Fruit fly (Drosophila melanogaster): ENCODE measurements around the gene Cmpk.

Cmpk gene

dm6 chr3R:26030562-26030961 lies 24.7 kb downstream of the Cmpk start (continued):
- TF ChIP-seq CoRest (tag; optimal IDR thresholded peaks at IDR 0.05) (no peak), Myb (GFP tag; optimal IDR thresholded peaks at IDR 0.05) (no peak), ato (GFP tag; IDR thresholded peaks at IDR 0.05; ENCODE audit: partially characterized antibody) (no peak), al (GFP tag; IDR thresholded peaks at IDR 0.05) (no peak), Jarid2 (GFP tag; optimal IDR thresholded peaks at IDR 0.05) (no peak), CG8089 (GFP tag; optimal IDR thresholded peaks at IDR 0.05) (no peak), Dbx (GFP tag; IDR thresholded peaks at IDR 0.05) (no peak), trh (GFP tag; optimal IDR thresholded peaks at IDR 0.05) (no peak), phol (tag; optimal IDR thresholded peaks at IDR 0.05) (no peak), B-H2 (GFP tag; optimal IDR thresholded peaks at IDR 0.05) (no peak), CG10462 (GFP tag; optimal IDR thresholded peaks at IDR 0.05) (no peak), CG12155 (GFP tag; optimal IDR thresholded peaks at IDR 0.05) (no peak), CG31365 (tag; optimal IDR thresholded peaks at IDR 0.05) (no peak), ab (GFP tag; optimal IDR thresholded peaks at IDR 0.05) (no peak), CG32772 (GFP tag; IDR thresholded peaks at IDR 0.05) (no peak), CG4328 (GFP tag; optimal IDR thresholded peaks at IDR 0.05) (no peak), CG17385 (GFP tag; optimal IDR thresholded peaks at IDR 0.05) (no peak), CG6272 (GFP tag; IDR thresholded peaks at IDR 0.05) (no peak), Tbp (GFP tag; optimal IDR thresholded peaks at IDR 0.05) (no peak), sr (GFP tag; IDR thresholded peaks at IDR 0.05) (0 out of 3 replicates have a peak, but pooled peaks have one; percentile 33), CG16863 (GFP tag; optimal IDR thresholded peaks at IDR 0.05) (no peak), CG2875 (GFP tag; optimal IDR thresholded peaks at IDR 0.05) (no peak), br (optimal IDR thresholded peaks at IDR 0.05) (no peak), ham (GFP tag; IDR thresholded peaks at IDR 0.05) (no peak), CG1529 (GFP tag; optimal IDR thresholded peaks at IDR 0.05) (no peak), CG1792 (GFP tag; optimal IDR thresholded peaks at IDR 0.05) (no peak), Mad (GFP tag; optimal IDR thresholded peaks at IDR 0.05) (no peak), CG13123 (GFP tag; optimal IDR thresholded peaks at IDR 0.05) (no peak), Atf-2 (GFP tag; optimal IDR thresholded peaks at IDR 0.05) (no peak), gce (GFP tag; IDR thresholded peaks at IDR 0.05) (no peak), HHEX (GFP tag; optimal IDR thresholded peaks at IDR 0.05) (no peak), CG17829 (tag; optimal IDR thresholded peaks at IDR 0.05) (no peak), knrl (GFP tag; IDR thresholded peaks at IDR 0.05; ENCODE audit: partially characterized antibody) (no peak), CG6854 (GFP tag; optimal IDR thresholded peaks at IDR 0.05) (no peak), sim (GFP tag; IDR thresholded peaks at IDR 0.05) (no peak), Awh (GFP tag; IDR thresholded peaks at IDR 0.05) (no peak), hbn (GFP tag; IDR thresholded peaks at IDR 0.05; ENCODE audit: partially characterized antibody) (no peak), CG8388 (GFP tag; optimal IDR thresholded peaks at IDR 0.05) (no peak), CG5953 (GFP tag; IDR thresholded peaks at IDR 0.05) (no peak), gt (GFP tag; IDR thresholded peaks at IDR 0.05) (no peak), klu (GFP tag; IDR thresholded peaks at IDR 0.05) (no peak), bab2 (GFP tag; optimal IDR thresholded peaks at IDR 0.05) (no peak), Rfx (GFP tag; IDR thresholded peaks at IDR 0.05) (no peak), CG3163 (GFP tag; optimal IDR thresholded peaks at IDR 0.05) (no peak), Hmx (GFP tag; optimal IDR thresholded peaks at IDR 0.05) (no peak), mam (GFP tag; optimal IDR thresholded peaks at IDR 0.05) (no peak), CG10565 (GFP tag; optimal IDR thresholded peaks at IDR 0.05) (no peak), CG6813 (GFP tag; optimal IDR thresholded peaks at IDR 0.05) (no peak), CG12769 (tag; optimal IDR thresholded peaks at IDR 0.05) (no peak)

Measured in whole organism, embryonic.